Worm (Caenorhabditis elegans): ENCODE measurements around the gene pdl-1.
A peak's percentile ranks its signal among the peaks of the same experiment; 100 is the strongest.

ce11 chrII:7228646-7229200, 45.1 kb downstream of the pdl-1 start, which contains the start of gene F32A5.4:
- TF ChIP-seq madf-3 (GFP tag; IDR thresholded peaks at IDR 0.05) (no peak), egl-18 (GFP tag; IDR thresholded peaks at IDR 0.05) (no peak), K11D2.4 (GFP tag; IDR thresholded peaks at IDR 0.05) (no peak), sea-2 (GFP tag; IDR thresholded peaks at IDR 0.05) (no peak), C06A6.2 (GFP tag; conservative IDR thresholded peaks at IDR 0.05) (no peak), ama-1 (optimal IDR thresholded peaks at IDR 0.05) (peak; percentile 62), ama-1 (GFP tag; optimal IDR thresholded peaks at IDR 0.05) (no peak), ekl-4 (GFP tag; IDR thresholded peaks at IDR 0.05) (no peak), ztf-6 (GFP tag; IDR thresholded peaks at IDR 0.05) (no peak), unc-62 (GFP tag; optimal IDR thresholded peaks at IDR 0.05) (no peak)

Data from whole organism, young adult.